Worm (Caenorhabditis elegans) whole organism, mixed stage, embryonic: ENCODE results near the gene srt-17.

Experiments used
- elt-1 ChIP-seq: sonication (generic microtip); optimal IDR thresholded peaks from 2 replicates; lab custom pipeline; 2017; ENCODE audit warnings: missing genetic modification characterization, mild to moderate bottlenecking, missing compliant biosample characterization, antibody characterized with exemption, moderate library complexity, borderline replicate concordance; ENCODE audit not compliant: insufficient read depth
- mep-1 ChIP-seq: fragments of 150-350 bp; optimal IDR thresholded peaks from 2 replicates; lab custom pipeline; 2017; ENCODE audit warnings: missing biosample characterization, missing genetic modification reagents, missing genetic modification characterization, inconsistent platforms
- nhr-12 ChIP-seq: fragments of 150-350 bp; optimal IDR thresholded peaks from 2 replicates; lab custom pipeline; 2014; ENCODE audit warnings: missing biosample characterization, missing genetic modification characterization
- nhr-76 ChIP-seq: sonication (generic microtip); optimal IDR thresholded peaks from 2 replicates; lab custom pipeline; 2017; ENCODE audit warnings: missing biosample characterization, missing genetic modification characterization
- sptf-1 ChIP-seq: sonication (generic microtip); optimal IDR thresholded peaks from 2 replicates; lab custom pipeline; 2017; ENCODE audit warnings: mild to moderate bottlenecking, missing genetic modification characterization, moderate library complexity, missing compliant biosample characterization
- ztf-11 ChIP-seq: fragments of 150-350 bp; optimal IDR thresholded peaks from 2 replicates; lab custom pipeline; 2014; ENCODE audit warnings: missing biosample characterization, missing genetic modification characterization

- TF ChIP-seq elt-1 (tag; lab: Kevin White, UChicago), result no peak
- TF ChIP-seq ztf-11 (tag; lab: Kevin White, UChicago), result no peak
- TF ChIP-seq sptf-1 (tag; lab: Kevin White, UChicago), result no peak
- no peak for TF ChIP-seq mep-1
- no peak for TF ChIP-seq nhr-12 (tag; lab: Kevin White, UChicago)
- TF ChIP-seq nhr-76 (tag; lab: Kevin White, UChicago), result no peak
Observed at ce11 chrV:638328-638727, 13.5 kb upstream of the srt-17 start, which contains the start of gene srj-37.
